Fruit fly (Drosophila melanogaster): ENCODE results near the gene CG4318.

Gene CG4318

DNA sequence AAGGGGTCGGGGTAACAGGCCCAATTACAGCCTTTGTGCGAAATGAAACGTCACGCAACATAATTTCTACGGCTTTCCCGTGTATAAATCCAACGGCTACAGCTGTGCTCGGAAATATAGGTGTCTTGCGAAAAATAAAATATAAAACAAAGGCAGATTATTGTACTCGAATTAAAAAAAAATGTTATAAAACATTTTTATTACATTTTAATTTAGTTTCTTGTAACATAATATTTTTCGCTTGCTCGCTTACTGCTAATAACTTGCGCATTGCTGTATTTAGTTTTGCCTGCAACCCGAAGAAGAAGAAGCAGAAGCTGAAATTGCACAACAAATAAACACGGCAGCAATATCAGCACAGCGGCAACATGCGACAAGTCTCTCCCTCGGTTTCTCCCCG, 11.6 kb downstream of the CG4318 start (continued):
- TF ChIP-seq CG14050 (GFP tag; IDR thresholded peaks at IDR 0.05) = no peak
- no peak for TF ChIP-seq mam (GFP tag; optimal IDR thresholded peaks at IDR 0.05)
- peak; percentile 54 for TF ChIP-seq CG4730 (GFP tag; IDR thresholded peaks at IDR 0.05)
- no peak for TF ChIP-seq Optix (GFP tag; IDR thresholded peaks at IDR 0.05)
- TF ChIP-seq CG9437 (GFP tag; optimal IDR thresholded peaks at IDR 0.05) = no peak
- peak; percentile 76 for TF ChIP-seq CG7271 (tag; optimal IDR thresholded peaks at IDR 0.05)
- TF ChIP-seq CG12659 (GFP tag; optimal IDR thresholded peaks at IDR 0.05) = peak; percentile 25
- TF ChIP-seq dati (GFP tag; IDR thresholded peaks at IDR 0.05) = no peak
- TF ChIP-seq nom (GFP tag; optimal IDR thresholded peaks at IDR 0.05) = peak; percentile 58
- peak; percentile 55 for TF ChIP-seq CG13424 (tag; optimal IDR thresholded peaks at IDR 0.05)
- no peak for TF ChIP-seq CG11723 (GFP tag; optimal IDR thresholded peaks at IDR 0.05)
- TF ChIP-seq prd (optimal IDR thresholded peaks at IDR 0.05) = no peak
- TF ChIP-seq prd (GFP tag; IDR thresholded peaks at IDR 0.05) = peak; percentile 84
- peak; percentile 31; the same call in 1 of the 2 replicates for TF ChIP-seq E2f1 (GFP tag; IDR thresholded peaks at IDR 0.05)
- no peak for TF ChIP-seq Camta (GFP tag; optimal IDR thresholded peaks at IDR 0.05)
- no peak for TF ChIP-seq CG13894 (tag; optimal IDR thresholded peaks at IDR 0.05)
- 0 out of 3 replicates have a peak, but pooled peaks have one; percentile 31 for TF ChIP-seq ase (GFP tag; IDR thresholded peaks at IDR 0.05)
- peak; percentile 9 for TF ChIP-seq bcd (GFP tag; optimal IDR thresholded peaks at IDR 0.05)
- no peak for TF ChIP-seq kah (GFP tag; optimal IDR thresholded peaks at IDR 0.05)
- TF ChIP-seq CG1529 (GFP tag; optimal IDR thresholded peaks at IDR 0.05) = no peak
- TF ChIP-seq BEAF-32 (GFP tag; optimal IDR thresholded peaks at IDR 0.05) = no peak
- no peak for TF ChIP-seq Ravus (GFP tag; IDR thresholded peaks at IDR 0.05)
- TF ChIP-seq tgo (GFP tag; IDR thresholded peaks at IDR 0.05) = peak; percentile 46; the same call in 2 of the 3 replicates
- TF ChIP-seq lov (optimal IDR thresholded peaks at IDR 0.05) = no peak
- no peak for TF ChIP-seq lov (GFP tag; IDR thresholded peaks at IDR 0.05)
- no peak for TF ChIP-seq amos (GFP tag; IDR thresholded peaks at IDR 0.05; ENCODE audit: partially characterized antibody)

DNA sequence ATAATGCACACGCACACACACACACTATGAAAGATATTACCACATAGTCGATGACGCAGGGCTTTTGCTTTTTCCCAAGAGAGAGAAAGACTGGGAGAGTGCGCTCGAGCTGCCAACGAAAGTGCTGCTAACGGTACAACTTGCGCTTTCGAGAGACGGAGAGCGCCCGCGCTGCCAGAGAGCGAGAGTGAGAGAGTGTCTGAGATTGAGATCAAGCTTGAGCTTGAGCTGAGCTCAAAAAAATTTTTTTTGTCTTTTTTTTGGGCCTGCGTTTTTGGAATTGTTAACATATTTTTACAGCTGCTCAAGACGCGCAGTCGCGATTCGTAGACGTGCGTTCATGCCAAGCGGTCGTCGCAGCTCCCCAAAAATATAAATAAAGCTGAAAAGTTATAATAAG, 15.8 kb downstream of the CG4318 start, which contains the start of gene CG32645:
TSS of gene CG32645 (plus strand) at position 313 of the 400 bp plus-strand sequence.
- TF ChIP-seq CTCF (GFP tag; optimal IDR thresholded peaks at IDR 0.05) (no peak), CG4820 (GFP tag; optimal IDR thresholded peaks at IDR 0.05) (no peak), gcm2 (GFP tag; optimal IDR thresholded peaks at IDR 0.05) (no peak), Sox102F (GFP tag; optimal IDR thresholded peaks at IDR 0.05) (no peak), pan (optimal IDR thresholded peaks at IDR 0.05) (no peak), pan (GFP tag; optimal IDR thresholded peaks at IDR 0.05 in 1 of 2, IDR thresholded peaks at IDR 0.05 in 1 of 2) (peak in 1 of 2 experiments; percentile 6), Bdp1 (GFP tag; optimal IDR thresholded peaks at IDR 0.05) (no peak), fu2 (GFP tag; optimal IDR thresholded peaks at IDR 0.05) (no peak), cg (GFP tag; optimal IDR thresholded peaks at IDR 0.05) (peak; percentile 49), Ets65A (GFP tag) (no peak), cwo (GFP tag; optimal IDR thresholded peaks at IDR 0.05) (no peak), bcd (GFP tag; optimal IDR thresholded peaks at IDR 0.05) (no peak), Optix (GFP tag; IDR thresholded peaks at IDR 0.05) (no peak), CG15514 (GFP tag; optimal IDR thresholded peaks at IDR 0.05) (no peak), PHDP (tag; optimal IDR thresholded peaks at IDR 0.05) (no peak), zen2 (GFP tag; IDR thresholded peaks at IDR 0.05; ENCODE audit: partially characterized antibody) (0 out of 3 replicates have a peak, but pooled peaks have one; percentile 31), zen (tag; optimal IDR thresholded peaks at IDR 0.05) (no peak), Drgx (GFP tag; IDR thresholded peaks at IDR 0.05) (0 out of 2 replicates have a peak, but pooled peaks have one; percentile 16), br (optimal IDR thresholded peaks at IDR 0.05) (no peak), ems (GFP tag; optimal IDR thresholded peaks at IDR 0.05) (no peak), bsh (GFP tag; optimal IDR thresholded peaks at IDR 0.05) (peak in 1 of 2 experiments; percentile 5), h (optimal IDR thresholded peaks at IDR 0.05) (no peak), Blimp-1 (GFP tag; optimal IDR thresholded peaks at IDR 0.05) (peak; percentile 97), ftz-f1 (GFP tag; optimal IDR thresholded peaks at IDR 0.05) (no peak), CG6683 (GFP tag; optimal IDR thresholded peaks at IDR 0.05) (no peak), Sox100B (GFP tag; optimal IDR thresholded peaks at IDR 0.05) (no peak), gem (tag; optimal IDR thresholded peaks at IDR 0.05) (no peak), ci (GFP tag; IDR thresholded peaks at IDR 0.05) (peak; percentile 20; the same call in 1 of the 3 replicates), CG1792 (GFP tag; optimal IDR thresholded peaks at IDR 0.05) (no peak)
